Worm (Caenorhabditis elegans): Measurements from ENCODE around the gene eri-12.

eri-12 gene

DNA sequence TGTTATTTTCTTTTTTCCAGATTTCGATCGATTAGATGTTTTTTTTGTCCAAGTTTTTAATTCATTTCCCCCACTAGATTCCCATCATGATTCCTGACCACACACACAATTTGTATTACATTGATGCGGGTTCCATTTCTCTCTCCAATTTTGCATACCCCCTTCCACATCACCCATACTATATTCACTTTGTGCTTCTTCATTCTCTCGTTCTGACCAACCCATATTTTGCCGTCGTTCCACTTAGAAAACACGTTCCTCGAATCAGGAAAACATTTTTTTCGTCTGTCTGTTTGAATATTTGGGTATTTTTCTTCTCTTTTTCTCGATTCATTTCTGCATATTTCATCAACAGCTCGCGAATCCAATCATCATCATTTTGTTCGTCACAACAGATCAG lies 50.8 kb downstream of the eri-12 start (continued):
- TF ChIP-seq lin-15B (tag; optimal IDR thresholded peaks at IDR 0.05): no peak
- no peak for TF ChIP-seq snpc-4 (tag; optimal IDR thresholded peaks at IDR 0.05)
- no peak for TF ChIP-seq unc-39 (tag; optimal IDR thresholded peaks at IDR 0.05)

DNA sequence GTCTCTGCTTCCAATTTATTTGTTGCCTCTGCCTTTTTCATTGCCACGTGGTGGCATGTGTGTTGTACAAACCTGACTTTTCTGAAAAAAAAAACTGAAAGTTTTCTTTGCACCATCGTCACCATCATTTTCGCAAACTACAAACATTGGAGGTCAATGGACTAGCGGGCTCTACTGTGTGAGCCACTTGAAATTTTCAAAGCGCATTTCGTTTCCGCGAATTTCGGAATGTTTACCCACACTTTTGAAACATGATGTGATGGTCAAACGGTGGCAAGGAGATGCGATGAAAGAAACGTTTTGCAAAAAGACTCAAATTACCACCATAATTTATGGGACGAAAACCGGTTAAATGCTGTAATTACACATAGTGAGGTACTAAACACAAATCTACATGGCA lies 51.2 kb downstream of the eri-12 start:
- TF ChIP-seq egl-5 (tag; optimal IDR thresholded peaks at IDR 0.05) (no peak), pha-4 (tag; optimal IDR thresholded peaks at IDR 0.05) (peak; percentile 68), nhr-43 (tag; optimal IDR thresholded peaks at IDR 0.05; ENCODE audit: poor library complexity, severe bottlenecking) (no peak), jun-1 (tag; optimal IDR thresholded peaks at IDR 0.05) (peak; percentile 20)

ce11 chrIV:12208984-12209676 lies 52.5 kb downstream of the eri-12 start, which contains the start of the genes marb-1 and F35G2.3:
marb-1 (minus strand) TSS chrIV:12209010.
F35G2.3 (plus strand) TSS chrIV:12209626.
- TF ChIP-seq ZK546.5 (tag; optimal IDR thresholded peaks at IDR 0.05) (no peak), jun-1 (tag; optimal IDR thresholded peaks at IDR 0.05) (no peak), nhr-43 (tag; optimal IDR thresholded peaks at IDR 0.05; ENCODE audit: poor library complexity, severe bottlenecking) (peak; percentile 1), nhr-67 (tag; optimal IDR thresholded peaks at IDR 0.05) (no peak), snpc-4 (tag; optimal IDR thresholded peaks at IDR 0.05) (peak; percentile 15), lin-15B (tag; optimal IDR thresholded peaks at IDR 0.05) (peak; percentile 80), tbx-2 (tag; optimal IDR thresholded peaks at IDR 0.05) (peak; percentile 7), ztf-4 (tag; optimal IDR thresholded peaks at IDR 0.05) (no peak), aly-2 (tag; optimal IDR thresholded peaks at IDR 0.05) (no peak), zag-1 (tag; optimal IDR thresholded peaks at IDR 0.05) (no peak), sea-2 (GFP tag; optimal IDR thresholded peaks at IDR 0.05) (no peak), ztf-11 (tag; optimal IDR thresholded peaks at IDR 0.05) (no peak), daf-12 (tag; optimal IDR thresholded peaks at IDR 0.05) (no peak), ceh-82 (tag; optimal IDR thresholded peaks at IDR 0.05) (no peak), nhr-23 (tag; optimal IDR thresholded peaks at IDR 0.05) (peak; percentile 68), ama-1 (optimal IDR thresholded peaks at IDR 0.05) (peak; percentile 41), fos-1 (tag; optimal IDR thresholded peaks at IDR 0.05) (no peak), elt-3 (tag; optimal IDR thresholded peaks at IDR 0.05) (no peak), ceh-28 (tag; optimal IDR thresholded peaks at IDR 0.05) (no peak), pqm-1 (tag; optimal IDR thresholded peaks at IDR 0.05) (peak; percentile 8), skn-1 (tag; optimal IDR thresholded peaks at IDR 0.05) (peak; percentile 69), pha-4 (tag; optimal IDR thresholded peaks at IDR 0.05) (peak; percentile 82), nfya-1 (tag; optimal IDR thresholded peaks at IDR 0.05; ENCODE audit: insufficient read depth) (peak; percentile 62), fkh-10 (GFP tag; optimal IDR thresholded peaks at IDR 0.05) (no peak), elt-1 (tag; optimal IDR thresholded peaks at IDR 0.05) (no peak), elt-2 (tag; optimal IDR thresholded peaks at IDR 0.05) (no peak), nhr-76 (tag; optimal IDR thresholded peaks at IDR 0.05) (no peak), ceh-16 (tag; optimal IDR thresholded peaks at IDR 0.05) (no peak), nhr-11 (tag; optimal IDR thresholded peaks at IDR 0.05) (no peak), R02D3.7 (tag; optimal IDR thresholded peaks at IDR 0.05) (peak; percentile 95), hmg-11 (tag; optimal IDR thresholded peaks at IDR 0.05) (peak; percentile 46), nhr-12 (tag; optimal IDR thresholded peaks at IDR 0.05) (no peak), nhr-25 (tag; optimal IDR thresholded peaks at IDR 0.05) (no peak)

- TF ChIP-seq nhr-12 (tag; optimal IDR thresholded peaks at IDR 0.05) (no peak), ama-1 (optimal IDR thresholded peaks at IDR 0.05) (peak; percentile 88)
Measured at ce11 chrIV:12211292-12211691, 54.7 kb downstream of the eri-12 start.

ce11 chrIV:12212814-12213213 lies 56.2 kb downstream of the eri-12 start:
- TF ChIP-seq snpc-4 (tag; optimal IDR thresholded peaks at IDR 0.05): no peak
- no peak for TF ChIP-seq ceh-28 (tag; optimal IDR thresholded peaks at IDR 0.05)
- TF ChIP-seq sea-2 (GFP tag; optimal IDR thresholded peaks at IDR 0.05): no peak
- TF ChIP-seq fos-1 (tag; optimal IDR thresholded peaks at IDR 0.05): no peak
- TF ChIP-seq nhr-76 (tag; optimal IDR thresholded peaks at IDR 0.05): no peak
- peak; percentile 63 for TF ChIP-seq ama-1 (optimal IDR thresholded peaks at IDR 0.05)
- TF ChIP-seq nhr-28 (tag; optimal IDR thresholded peaks at IDR 0.05): no peak
- TF ChIP-seq nhr-12 (tag; optimal IDR thresholded peaks at IDR 0.05): no peak
- TF ChIP-seq mdl-1 (tag; optimal IDR thresholded peaks at IDR 0.05): no peak
- no peak for TF ChIP-seq egl-27 (tag; optimal IDR thresholded peaks at IDR 0.05)
- TF ChIP-seq lsy-12 (tag; optimal IDR thresholded peaks at IDR 0.05): no peak
- no peak for TF ChIP-seq daf-12 (tag; optimal IDR thresholded peaks at IDR 0.05)
- TF ChIP-seq jun-1 (tag; optimal IDR thresholded peaks at IDR 0.05): no peak
- peak; percentile 14 for TF ChIP-seq nhr-43 (tag; optimal IDR thresholded peaks at IDR 0.05; ENCODE audit: poor library complexity, severe bottlenecking)
- no peak for TF ChIP-seq lin-39 (tag; optimal IDR thresholded peaks at IDR 0.05)

Measured in whole organism, L3 larva.